Worm (Caenorhabditis elegans): ENCODE measurements around the gene efhc-1.

DNA sequence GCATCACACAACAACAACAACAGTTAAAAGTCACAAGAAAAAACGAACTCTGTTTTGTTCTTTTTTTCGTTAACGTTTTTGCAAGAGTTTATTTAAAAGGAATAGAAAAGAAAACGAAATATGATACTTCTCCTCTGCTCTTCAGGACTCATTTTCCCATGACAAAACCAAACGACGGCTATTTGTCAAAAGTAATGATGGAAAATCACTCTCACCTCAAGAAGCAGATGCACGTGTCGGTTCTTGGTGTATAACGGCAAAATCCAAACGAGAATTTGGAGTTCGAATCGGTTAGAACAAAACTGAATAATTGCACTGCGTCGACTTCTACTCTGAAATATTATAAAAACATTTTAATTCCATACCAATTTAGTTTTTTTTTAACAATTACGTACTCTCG lies 18.8 kb downstream of the efhc-1 start:
- TF ChIP-seq dao-5 (tag; optimal IDR thresholded peaks at IDR 0.05) = no peak
- no peak for TF ChIP-seq him-1 (tag; optimal IDR thresholded peaks at IDR 0.05)

Measured in whole organism, L4/young adult.